Worm (Caenorhabditis elegans): ENCODE data around the gene cks-1.

Gene cks-1

ce11 chrIV:8559132-8559531 lies 45.4 kb downstream of the cks-1 start, which contains the start of gene npr-22:
Gene npr-22, plus strand, starts transcription at chrIV:8559432.
- TF ChIP-seq lsy-12 (tag; optimal IDR thresholded peaks at IDR 0.05): no peak
- TF ChIP-seq pqm-1 (tag; optimal IDR thresholded peaks at IDR 0.05): no peak
- TF ChIP-seq ztf-4 (tag; optimal IDR thresholded peaks at IDR 0.05): no peak
- TF ChIP-seq tbx-2 (tag; optimal IDR thresholded peaks at IDR 0.05): no peak
- no peak for TF ChIP-seq mml-1 (tag; optimal IDR thresholded peaks at IDR 0.05)

All from whole organism, L3 larva.